Worm (Caenorhabditis elegans) whole organism, late embryonic: ENCODE measurements around the gene T22D1.18.

Experiments
- C08G9.2 ChIP-seq: sonication (generic microtip); optimal IDR thresholded peaks from 2 replicates; lab custom pipeline; 2016; ENCODE audit warnings: mild to moderate bottlenecking, missing genetic modification characterization, moderate library complexity, missing compliant biosample characterization
- F13H6.1 ChIP-seq: sonication (generic microtip); optimal IDR thresholded peaks from 2 replicates; lab custom pipeline; 2016; ENCODE audit warnings: missing genetic modification characterization, missing compliant biosample characterization
- ahr-1 ChIP-seq: sonication (generic microtip); optimal IDR thresholded peaks from 2 replicates; lab custom pipeline; 2016; ENCODE audit warnings: missing genetic modification characterization, missing compliant biosample characterization
- ama-1 ChIP-seq: fragments of 150-350 bp; optimal IDR thresholded peaks from 2 replicates; lab custom pipeline; 2014
- ceh-14 ChIP-seq: sonication (generic microtip); optimal IDR thresholded peaks from 2 replicates; lab custom pipeline; 2016; ENCODE audit warnings: missing genotype, missing genetic modification characterization, missing compliant biosample characterization
- ceh-18 ChIP-seq: sonication (generic microtip); optimal IDR thresholded peaks from 2 replicates; lab custom pipeline; 2016; ENCODE audit warnings: missing genetic modification characterization, missing compliant biosample characterization
- ceh-19 ChIP-seq: fragments of 200-800 bp; sonication (Bioruptor generic); optimal IDR thresholded peaks from 2 replicates; lab custom pipeline; 2018; ENCODE audit warnings: mild to moderate bottlenecking, missing genetic modification characterization, missing compliant biosample characterization
- ceh-24 ChIP-seq: sonication (generic microtip); optimal IDR thresholded peaks from 2 replicates; lab custom pipeline; 2016; ENCODE audit warnings: mild to moderate bottlenecking, missing genetic modification characterization, missing compliant biosample characterization
- ceh-31 ChIP-seq: sonication (generic microtip); optimal IDR thresholded peaks from 2 replicates; lab custom pipeline; 2016; ENCODE audit warnings: missing genetic modification characterization, missing compliant biosample characterization
- ceh-6 ChIP-seq: fragments of 200-800 bp; sonication (Bioruptor generic); optimal IDR thresholded peaks from 2 replicates; lab custom pipeline; 2018; ENCODE audit warnings: mild to moderate bottlenecking, missing genetic modification characterization, missing compliant biosample characterization
- dmd-4 ChIP-seq: sonication (generic microtip); optimal IDR thresholded peaks from 2 replicates; lab custom pipeline; 2016; ENCODE audit warnings: borderline replicate concordance, missing genetic modification characterization, missing compliant biosample characterization
- elt-2 ChIP-seq: sonication (generic microtip); optimal IDR thresholded peaks from 2 replicates; lab custom pipeline; 2016; ENCODE audit warnings: missing genetic modification reagents, missing genetic modification characterization, missing compliant biosample characterization
- hlh-30 ChIP-seq: sonication (generic microtip); optimal IDR thresholded peaks from 2 replicates; lab custom pipeline; 2017; ENCODE audit warnings: antibody characterized with exemption, missing genetic modification characterization, missing compliant biosample characterization; ENCODE audit not compliant: insufficient read depth
- hlh-6 ChIP-seq: sonication (generic microtip); optimal IDR thresholded peaks from 2 replicates; lab custom pipeline; 2016; ENCODE audit warnings: missing genotype, missing genetic modification characterization, missing compliant biosample characterization
- lim-6 ChIP-seq: sonication (generic microtip); optimal IDR thresholded peaks from 2 replicates; lab custom pipeline; 2016; ENCODE audit warnings: missing genetic modification characterization, missing compliant biosample characterization
- madf-2 ChIP-seq: sonication (generic microtip); optimal IDR thresholded peaks from 2 replicates; lab custom pipeline; 2017; ENCODE audit warnings: missing genetic modification characterization, missing compliant biosample characterization
- nfya-1 ChIP-seq: sonication (generic microtip); optimal IDR thresholded peaks from 2 replicates; lab custom pipeline; 2017; ENCODE audit warnings: missing genetic modification characterization, mild to moderate bottlenecking, missing compliant biosample characterization, antibody characterized with exemption, moderate library complexity
- pat-9 ChIP-seq: fragments of 200-800 bp; sonication (Bioruptor generic); optimal IDR thresholded peaks from 2 replicates; lab custom pipeline; 2018; ENCODE audit warnings: mild to moderate bottlenecking, missing genetic modification characterization, moderate library complexity, missing compliant biosample characterization
- pax-1 ChIP-seq: fragments of 150-350 bp; optimal IDR thresholded peaks from 2 replicates; lab custom pipeline; 2014; ENCODE audit warnings: missing biosample characterization, missing genetic modification characterization
- pha-2 ChIP-seq: sonication (generic microtip); optimal IDR thresholded peaks from 2 replicates; lab custom pipeline; 2017; ENCODE audit warnings: mild to moderate bottlenecking, missing genetic modification characterization, missing compliant biosample characterization
- pha-4 ChIP-seq: fragments of 150-350 bp; optimal IDR thresholded peaks from 2 replicates; lab custom pipeline; 2018; ENCODE audit warnings: missing biosample characterization, missing genetic modification reagents, missing genetic modification characterization
- rnt-1 ChIP-seq: sonication (generic microtip); optimal IDR thresholded peaks from 2 replicates; lab custom pipeline; 2016; ENCODE audit warnings: missing genetic modification characterization, missing compliant biosample characterization
- sox-4 ChIP-seq: sonication (generic microtip); optimal IDR thresholded peaks from 2 replicates; lab custom pipeline; 2017; ENCODE audit warnings: mild to moderate bottlenecking, missing genetic modification characterization, inconsistent platforms, missing compliant biosample characterization
- tbx-2 ChIP-seq: sonication (generic microtip); optimal IDR thresholded peaks from 2 replicates; lab custom pipeline; 2016; ENCODE audit warnings: missing genetic modification characterization, missing compliant biosample characterization
- unc-42 ChIP-seq: sonication (generic microtip); optimal IDR thresholded peaks from 2 replicates; lab custom pipeline; 2016; ENCODE audit warnings: missing genotype, missing genetic modification characterization, missing compliant biosample characterization
- unc-86 ChIP-seq: sonication (generic microtip); optimal IDR thresholded peaks from 2 replicates; lab custom pipeline; 2016; ENCODE audit warnings: missing genetic modification characterization, missing compliant biosample characterization
- ztf-16 ChIP-seq: sonication (generic microtip); optimal IDR thresholded peaks from 2 replicates; lab custom pipeline; 2017; ENCODE audit warnings: missing genetic modification characterization, missing compliant biosample characterization

The T22D1.18 gene

ce11 chrIV:6883342-6883741, 36.6 kb downstream of the T22D1.18 start, which contains the start of gene tre-2:
Gene tre-2 (minus strand): TSS chrIV:6883442.
- TF ChIP-seq ama-1 (lab: Kevin White, UChicago) (no peak), ceh-24 (tag; lab: Kevin White, UChicago) (no peak), nfya-1 (tag; lab: Kevin White, UChicago) (no peak)
- TF ChIP-seq, all 69 proteins: peak for 0

ce11 chrIV:6881183-6881582, 38.8 kb downstream of the T22D1.18 start:
- TF ChIP-seq hlh-30 (tag; lab: Kevin White, UChicago) (no peak), ceh-18 (peak; percentile 58), unc-86 (no peak), pha-4 (tag; lab: Kevin White, UChicago) (no peak), pat-9 (tag; lab: Kevin White, UChicago) (no peak), tbx-2 (tag; lab: Kevin White, UChicago) (peak; percentile 10), unc-42 (tag; lab: Kevin White, UChicago) (no peak), ceh-31 (peak; percentile 41), ceh-14 (tag; lab: Kevin White, UChicago) (no peak), hlh-6 (tag; lab: Kevin White, UChicago) (no peak), C08G9.2 (tag; lab: Kevin White, UChicago) (no peak)

ce11 chrIV:6880415-6880814, 39.5 kb downstream of the T22D1.18 start:
- TF ChIP-seq unc-86 (no peak), ztf-16 (tag; lab: Kevin White, UChicago) (no peak), pha-2 (tag; lab: Kevin White, UChicago) (no peak), ceh-6 (GFP tag; lab: Kevin White, UChicago) (no peak), elt-2 (tag; lab: Kevin White, UChicago) (peak; percentile 13), ceh-24 (tag; lab: Kevin White, UChicago) (no peak), F13H6.1 (tag; lab: Kevin White, UChicago) (no peak), pax-1 (tag; lab: Kevin White, UChicago) (no peak), dmd-4 (tag; lab: Kevin White, UChicago) (no peak)

- TF ChIP-seq pat-9 (tag; lab: Kevin White, UChicago) (no peak), ceh-19 (GFP tag; lab: Kevin White, UChicago) (no peak), F13H6.1 (tag; lab: Kevin White, UChicago) (no peak), ztf-16 (tag; lab: Kevin White, UChicago) (no peak)
- TF ChIP-seq, all 69 proteins: peak for 0
Measured at ce11 chrIV:6879666-6880210, 40.2 kb downstream of the T22D1.18 start.

- TF ChIP-seq sox-4 (no peak), rnt-1 (tag; lab: Kevin White, UChicago) (no peak), pha-2 (tag; lab: Kevin White, UChicago) (no peak), ahr-1 (no peak), ceh-18 (peak; percentile 64), hlh-30 (tag; lab: Kevin White, UChicago) (no peak)
Measured at ce11 chrIV:6878912-6879554, 40.9 kb downstream of the T22D1.18 start.

- TF ChIP-seq madf-2 (tag; lab: Kevin White, UChicago), result no peak
- no peak for TF ChIP-seq tbx-2 (tag; lab: Kevin White, UChicago)
- TF ChIP-seq lim-6 (tag; lab: Kevin White, UChicago), result no peak
Measured at ce11 chrIV:6872958-6873357, 47.0 kb downstream of the T22D1.18 start, which contains the start of gene srx-19. Gene srx-19 (plus strand): TSS chrIV:6873258.
